Fruit fly (Drosophila melanogaster) whole organism, embryonic: Measurements from ENCODE around the gene Rab39.

ENCODE experiments used
- Aef1 ChIP-seq: fragments of 200-800 bp; sonication (Bioruptor generic); IDR thresholded peaks from 3 replicates; pipeline ENCODE4 v1.3.6; 2022; ENCODE audit warnings: missing biosample characterization, missing genetic modification characterization
- Atf6 ChIP-seq: fragments of 200-800 bp; sonication (Bioruptor generic); IDR thresholded peaks from 2 replicates; pipeline ENCODE4 v1.3.6; 2022; ENCODE audit warnings: missing biosample characterization, missing genetic modification characterization
- B-H1 ChIP-seq: fragments of 200-800 bp; sonication (Bioruptor generic); IDR thresholded peaks from 3 replicates; pipeline ENCODE4 v1.3.6; 2022; ENCODE audit warnings: missing biosample characterization, missing genetic modification characterization
- Blimp-1 ChIP-seq: fragments of 200-800 bp; sonication (Bioruptor generic); optimal IDR thresholded peaks from 3 replicates; lab custom pipeline; 2018; ENCODE audit warnings: missing biosample characterization, missing genetic modification characterization, mild to moderate bottlenecking, moderate library complexity, missing genetic modification reagents
- CG11723 ChIP-seq: fragments of 200-800 bp; sonication (Bioruptor generic); optimal IDR thresholded peaks from 2 replicates; lab custom pipeline; 2017; ENCODE audit warnings: missing biosample characterization, mild to moderate bottlenecking, missing genetic modification characterization
- CG12071 ChIP-seq: fragments of 200-800 bp; sonication (Bioruptor generic); optimal IDR thresholded peaks from 3 replicates; lab custom pipeline; 2018; ENCODE audit warnings: missing biosample characterization, mild to moderate bottlenecking, missing genetic modification characterization
- CG12155 ChIP-seq: fragments of 200-800 bp; sonication (Bioruptor generic); optimal IDR thresholded peaks from 3 replicates; lab custom pipeline; 2016; ENCODE audit warnings: missing biosample characterization, missing genetic modification characterization
- CG14965 ChIP-seq: fragments of 200-800 bp; sonication (Bioruptor generic); optimal IDR thresholded peaks from 2 replicates; lab custom pipeline; 2016; ENCODE audit warnings: missing biosample characterization, missing genetic modification characterization, borderline replicate concordance
- CG2129 ChIP-seq: fragments of 200-800 bp; sonication (Bioruptor generic); IDR thresholded peaks from 2 replicates; pipeline ENCODE4 v1.3.6; 2022; ENCODE audit warnings: missing biosample characterization, missing genetic modification characterization; ENCODE audit not compliant: partially characterized antibody
- CG2889 ChIP-seq: fragments of 200-800 bp; sonication (Bioruptor generic); IDR thresholded peaks from 3 replicates; pipeline ENCODE4 v1.3.6; 2022; ENCODE audit warnings: missing biosample characterization, missing genetic modification characterization
- CG4730 ChIP-seq: fragments of 200-800 bp; sonication (Bioruptor generic); IDR thresholded peaks from 2 replicates; pipeline ENCODE4 v1.3.6; 2022; ENCODE audit warnings: missing biosample characterization, missing genetic modification characterization
- CG4820 ChIP-seq: fragments of 200-800 bp; sonication (Bioruptor generic); optimal IDR thresholded peaks from 3 replicates; lab custom pipeline; 2016; ENCODE audit warnings: missing biosample characterization, missing genetic modification characterization
- CG7357 ChIP-seq: fragments of 200-800 bp; sonication (Bioruptor generic); IDR thresholded peaks from 3 replicates; pipeline ENCODE4 v1.3.6; 2022; ENCODE audit warnings: missing biosample characterization, missing genetic modification characterization
- CG7839 ChIP-seq: fragments of 200-800 bp; sonication (Bioruptor generic); optimal IDR thresholded peaks from 3 replicates; lab custom pipeline; 2018; ENCODE audit warnings: missing biosample characterization, mild to moderate bottlenecking, missing genetic modification characterization, moderate library complexity
- CG9727 ChIP-seq: fragments of 200-800 bp; sonication (Bioruptor generic); optimal IDR thresholded peaks from 3 replicates; lab custom pipeline; 2017; ENCODE audit warnings: missing biosample characterization, mild to moderate bottlenecking, missing genetic modification characterization
- Dip3 ChIP-seq: fragments of 200-800 bp; sonication (Bioruptor generic); optimal IDR thresholded peaks from 3 replicates; lab custom pipeline; 2016; ENCODE audit warnings: missing biosample characterization, missing genetic modification characterization
- Eip74EF ChIP-seq, 2 experiments: fragments of 200-800 bp in 1 of 2; fragments of >200 bp in 1 of 2; sonication (Bioruptor generic) in 1 of 2; optimal IDR thresholded peaks; 2 replicates each; lab custom pipeline; 2017 to 2019; ENCODE audit warnings: missing biosample characterization in 2 of 2, missing genetic modification characterization in 2 of 2, mild to moderate bottlenecking in 1 of 2, moderate library complexity in 1 of 2
- Gug ChIP-seq: fragments of 200-800 bp; sonication (Bioruptor generic); IDR thresholded peaks from 4 replicates; pipeline ENCODE4 v1.3.6; 2022; ENCODE audit warnings: missing biosample characterization, missing genetic modification characterization
- Kr ChIP-seq: fragments of 200-800 bp; sonication (Bioruptor generic); optimal IDR thresholded peaks from 2 replicates; lab custom pipeline; 2017; ENCODE audit warnings: missing biosample characterization, mild to moderate bottlenecking, missing genetic modification characterization
- Sox102F ChIP-seq: fragments of 200-800 bp; sonication (Bioruptor generic); optimal IDR thresholded peaks from 2 replicates; lab custom pipeline; 2018; ENCODE audit warnings: missing biosample characterization, mild to moderate bottlenecking, missing genetic modification characterization, moderate library complexity
- YL-1 ChIP-seq: fragments of 200-800 bp; sonication (Bioruptor generic); optimal IDR thresholded peaks from 3 replicates; lab custom pipeline; 2017; ENCODE audit warnings: missing biosample characterization, mild to moderate bottlenecking, missing genetic modification characterization
- abd-A ChIP-seq: fragments of 200-800 bp; sonication (Bioruptor generic); optimal IDR thresholded peaks from 3 replicates; lab custom pipeline; 2019; ENCODE audit warnings: missing biosample characterization, mild to moderate bottlenecking, missing genetic modification characterization, moderate library complexity
- al ChIP-seq: fragments of 200-800 bp; sonication (Bioruptor generic); IDR thresholded peaks from 2 replicates; pipeline ENCODE4 v1.3.6; 2022; ENCODE audit warnings: missing biosample characterization, missing genetic modification characterization
- bowl ChIP-seq: fragments of 200-800 bp; sonication (Bioruptor generic); IDR thresholded peaks from 2 replicates; pipeline ENCODE4 v1.3.6; 2022; ENCODE audit warnings: missing biosample characterization, missing genetic modification characterization
- cwo ChIP-seq: fragments of 200-800 bp; sonication (Bioruptor generic); optimal IDR thresholded peaks from 3 replicates; lab custom pipeline; 2017; ENCODE audit warnings: missing biosample characterization, missing genetic modification characterization, mild to moderate bottlenecking, moderate library complexity, missing genetic modification reagents
- da ChIP-seq: fragments of 200-800 bp; sonication (Bioruptor generic); optimal IDR thresholded peaks from 2 replicates; lab custom pipeline; 2016; ENCODE audit warnings: missing biosample characterization, missing genetic modification characterization
- esg ChIP-seq: fragments of 200-800 bp; sonication (Bioruptor generic); conservative IDR thresholded peaks from 2 replicates; pipeline ENCODE4 v1.3.6; 2022; ENCODE audit warnings: missing biosample characterization, missing genetic modification characterization
- h ChIP-seq: fragments of >200 bp; optimal IDR thresholded peaks from 2 replicates; lab custom pipeline; 2017
- jing ChIP-seq: fragments of 200-800 bp; sonication (Bioruptor generic); optimal IDR thresholded peaks from 2 replicates; lab custom pipeline; 2018; ENCODE audit warnings: missing biosample characterization, mild to moderate bottlenecking, missing genetic modification characterization
- klu ChIP-seq: fragments of 200-800 bp; sonication (Bioruptor generic); IDR thresholded peaks from 2 replicates; pipeline ENCODE4 v1.3.6; 2022; ENCODE audit warnings: missing biosample characterization, missing genetic modification characterization
- knrl ChIP-seq: fragments of 200-800 bp; sonication (Bioruptor generic); IDR thresholded peaks from 3 replicates; pipeline ENCODE4 v1.3.6; 2022; ENCODE audit warnings: missing biosample characterization, missing genetic modification characterization; ENCODE audit not compliant: partially characterized antibody
- lmd ChIP-seq: fragments of 200-800 bp; sonication (Bioruptor generic); IDR thresholded peaks from 2 replicates; pipeline ENCODE4 v1.3.6; 2022; ENCODE audit warnings: missing biosample characterization, missing genetic modification characterization
- lola ChIP-seq, 3 experiments: fragments of >200 bp in 2 of 3; fragments of 200-800 bp in 1 of 3; sonication (Bioruptor generic) in 1 of 3; optimal IDR thresholded peaks; 2 replicates each; lab custom pipeline; 2017 to 2019; ENCODE audit warnings: missing biosample characterization in 3 of 3, missing genetic modification characterization in 3 of 3, mild to moderate bottlenecking in 1 of 3, moderate library complexity in 1 of 3
- lov ChIP-seq, 2 experiments: fragments of 200-800 bp in 1 of 2; fragments of >200 bp in 1 of 2; sonication (Bioruptor generic) in 1 of 2; IDR thresholded peaks in 1 of 2; optimal IDR thresholded peaks in 1 of 2; 2 replicates in 1 of 2; 3 replicates in 1 of 2; pipeline versions ENCODE4 v1.3.6 to Lab custom; 2017 to 2022; ENCODE audit warnings: missing biosample characterization in 1 of 2, missing genetic modification characterization in 1 of 2
- luna ChIP-seq: fragments of 200-800 bp; sonication (Bioruptor generic); optimal IDR thresholded peaks from 2 replicates; lab custom pipeline; 2016; ENCODE audit warnings: missing biosample characterization, missing genetic modification characterization
- mld ChIP-seq: fragments of 200-800 bp; sonication (Bioruptor generic); IDR thresholded peaks from 3 replicates; pipeline ENCODE4 v1.3.6; 2022; ENCODE audit warnings: missing biosample characterization, missing genetic modification characterization; ENCODE audit not compliant: partially characterized antibody
- nerfin-1 ChIP-seq: fragments of 200-800 bp; sonication (Bioruptor generic); optimal IDR thresholded peaks from 3 replicates; lab custom pipeline; 2019; ENCODE audit warnings: missing biosample characterization, mild to moderate bottlenecking, missing genetic modification characterization, moderate library complexity
- nerfin-2 ChIP-seq: fragments of 200-800 bp; sonication (Bioruptor generic); IDR thresholded peaks from 2 replicates; pipeline ENCODE4 v1.3.6; 2022; ENCODE audit warnings: missing biosample characterization, missing genetic modification characterization; ENCODE audit not compliant: partially characterized antibody
- nmo ChIP-seq: fragments of 200-800 bp; sonication (Bioruptor generic); optimal IDR thresholded peaks from 2 replicates; lab custom pipeline; 2018; ENCODE audit warnings: missing biosample characterization, mild to moderate bottlenecking, missing genetic modification characterization, moderate library complexity
- pum ChIP-seq: fragments of 200-800 bp; sonication (Bioruptor generic); optimal IDR thresholded peaks from 2 replicates; lab custom pipeline; 2016; ENCODE audit warnings: missing biosample characterization, missing genetic modification characterization
- sd ChIP-seq: fragments of 200-800 bp; sonication (Bioruptor generic); optimal IDR thresholded peaks from 3 replicates; lab custom pipeline; 2018; ENCODE audit warnings: missing biosample characterization, mild to moderate bottlenecking, missing genetic modification characterization, moderate library complexity
- sens-2 ChIP-seq: fragments of 200-800 bp; sonication (Bioruptor generic); IDR thresholded peaks from 2 replicates; pipeline ENCODE4 v1.3.6; 2022; ENCODE audit warnings: missing biosample characterization, missing genetic modification characterization
- ssp ChIP-seq: fragments of 200-800 bp; sonication (Bioruptor generic); IDR thresholded peaks from 2 replicates; pipeline ENCODE4 v1.3.6; 2022; ENCODE audit warnings: missing biosample characterization, missing genetic modification characterization
- tin ChIP-seq: fragments of 200-800 bp; sonication (Bioruptor generic); optimal IDR thresholded peaks from 3 replicates; lab custom pipeline; 2016; ENCODE audit warnings: missing biosample characterization, missing genetic modification characterization
- tna ChIP-seq: fragments of 200-800 bp; sonication (Bioruptor generic); IDR thresholded peaks from 2 replicates; pipeline ENCODE4 v1.3.6; 2022; ENCODE audit warnings: missing biosample characterization, missing genetic modification characterization; ENCODE audit not compliant: partially characterized antibody
- unpg ChIP-seq: fragments of 200-800 bp; sonication (Bioruptor generic); optimal IDR thresholded peaks from 3 replicates; lab custom pipeline; 2018; ENCODE audit warnings: missing biosample characterization, mild to moderate bottlenecking, missing genetic modification characterization, moderate library complexity
- zen2 ChIP-seq: fragments of 200-800 bp; sonication (Bioruptor generic); IDR thresholded peaks from 3 replicates; pipeline ENCODE4 v1.3.6; 2022; ENCODE audit warnings: missing biosample characterization, missing genetic modification characterization; ENCODE audit not compliant: partially characterized antibody

Gene Rab39

dm6 chrX:7728251-7729164 is 6.2 kb upstream of the Rab39 start, which contains the start of the genes NELF-B and CG12155 (continued):
- peak; percentile 31 for TF ChIP-seq lmd
- no peak for TF ChIP-seq ssp (GFP tag; lab: Robert Waterston, UW)
- no peak for TF ChIP-seq CG7839 (tag; lab: Kevin White, UChicago)
- no peak for TF ChIP-seq zen2
- no peak for TF ChIP-seq luna (GFP tag; lab: Kevin White, UChicago)
- no peak for TF ChIP-seq Eip74EF (GFP tag; optimal IDR thresholded peaks at IDR 0.05; lab: Kevin White, UChicago)
- peak; percentile 84 for TF ChIP-seq CG12155
- TF ChIP-seq B-H1 (GFP tag; lab: Robert Waterston, UW): no peak; the same call in 2 of the 3 replicates
- TF ChIP-seq CG12071 (GFP tag; lab: Kevin White, UChicago): no peak
- peak; percentile 35; the same call in 1 of the 3 replicates for TF ChIP-seq Aef1 (GFP tag; lab: Robert Waterston, UW)
- no peak for TF ChIP-seq nerfin-1 (tag; lab: Kevin White, UChicago)
- TF ChIP-seq CG11723 (GFP tag; lab: Kevin White, UChicago): no peak
- TF ChIP-seq CG7357: no peak
- TF ChIP-seq YL-1 (GFP tag; lab: Kevin White, UChicago): peak; percentile 7
- TF ChIP-seq jing (GFP tag; lab: Kevin White, UChicago): no peak
- no peak for TF ChIP-seq esg
- TF ChIP-seq sens-2 (GFP tag; lab: Robert Waterston, UW): no peak
- TF ChIP-seq nmo (GFP tag; lab: Kevin White, UChicago): peak; percentile 66
- TF ChIP-seq CG2889 (GFP tag; lab: Robert Waterston, UW): no peak
- TF ChIP-seq h (lab: Kevin White, UChicago): no peak
- TF ChIP-seq Kr (GFP tag; lab: Kevin White, UChicago): no peak
- TF ChIP-seq tin (GFP tag; lab: Kevin White, UChicago): peak; percentile 47
- TF ChIP-seq pum (GFP tag; lab: Kevin White, UChicago): no peak
- peak; percentile 22; the same call in 1 of the 2 replicates for TF ChIP-seq CG2129 (GFP tag; lab: Robert Waterston, UW)
- TF ChIP-seq klu (GFP tag; lab: Robert Waterston, UW): 0 out of 2 replicates have a peak, but pooled peaks have one; percentile 33
- TF ChIP-seq tna (GFP tag; lab: Robert Waterston, UW): no peak
- peak; percentile 40 for TF ChIP-seq CG4820 (GFP tag; lab: Kevin White, UChicago)
- TF ChIP-seq cwo (GFP tag; lab: Kevin White, UChicago): no peak
- TF ChIP-seq Blimp-1 (GFP tag; lab: Kevin White, UChicago): no peak
- TF ChIP-seq CG9727: peak; percentile 70
- no peak for TF ChIP-seq unpg (GFP tag; lab: Kevin White, UChicago)
- no peak for TF ChIP-seq Atf6 (GFP tag; lab: Robert Waterston, UW)
- no peak for TF ChIP-seq al
- no peak for TF ChIP-seq CG4730 (GFP tag; lab: Robert Waterston, UW)
- peak in 1 of 3 experiments; percentile 53 for TF ChIP-seq lola (GFP tag; optimal IDR thresholded peaks at IDR 0.05; lab: Kevin White, UChicago)
- TF ChIP-seq abd-A (tag; lab: Kevin White, UChicago): no peak
- TF ChIP-seq Gug (GFP tag; lab: Robert Waterston, UW): peak; percentile 38; the same call in 2 of the 4 replicates
- peak; percentile 30 for TF ChIP-seq Dip3 (GFP tag; lab: Kevin White, UChicago)
- peak; percentile 62; the same call in 2 of the 3 replicates for TF ChIP-seq knrl (GFP tag; lab: Robert Waterston, UW)
- TF ChIP-seq lov (optimal IDR thresholded peaks at IDR 0.05; lab: Kevin White, UChicago): no peak
- no peak for TF ChIP-seq lov (GFP tag; IDR thresholded peaks at IDR 0.05; lab: Robert Waterston, UW)
- no peak for TF ChIP-seq mld (GFP tag; lab: Robert Waterston, UW)
- no peak for TF ChIP-seq Sox102F
- TF ChIP-seq bowl (GFP tag; lab: Robert Waterston, UW): no peak
- TF ChIP-seq CG14965 (GFP tag; lab: Kevin White, UChicago): no peak
- no peak for TF ChIP-seq sd
- TF ChIP-seq da (GFP tag; lab: Kevin White, UChicago): no peak
- 0 out of 2 replicates have a peak, but pooled peaks have one; percentile 41 for TF ChIP-seq nerfin-2 (GFP tag; lab: Robert Waterston, UW)
